Worm (Caenorhabditis elegans): Measurements from ENCODE around the gene Y49F6C.8.

Gene Y49F6C.8

DNA sequence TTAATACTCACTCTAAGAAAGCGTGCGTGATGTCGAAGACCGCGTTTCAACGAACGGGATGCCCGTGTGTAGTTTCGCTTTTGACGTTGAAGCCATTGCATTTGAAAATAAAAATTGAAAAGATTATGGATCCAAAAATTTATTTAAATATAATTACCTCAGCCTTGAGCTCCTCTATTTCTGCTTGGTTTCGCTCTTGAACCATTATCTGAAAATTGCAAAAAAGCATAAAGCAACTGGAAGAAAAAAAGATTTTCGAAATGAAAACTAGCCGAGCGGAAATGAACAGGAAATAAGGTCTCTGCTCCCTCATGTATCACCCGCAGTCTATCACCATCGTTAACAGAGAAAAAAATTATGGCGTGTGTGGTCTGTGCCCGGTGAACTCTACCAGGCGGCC, 2.8 kb downstream of the Y49F6C.8 start, which contains the start of gene Y49F6C.6:
Gene Y49F6C.6 (minus strand): TSS at position 101 of the 400 bp plus-strand sequence.
- no peak for TF ChIP-seq mml-1 (tag; optimal IDR thresholded peaks at IDR 0.05)
- no peak for TF ChIP-seq egl-27 (tag; optimal IDR thresholded peaks at IDR 0.05)
- no peak for TF ChIP-seq jun-1 (tag; optimal IDR thresholded peaks at IDR 0.05)
- TF ChIP-seq ceh-9 (tag; optimal IDR thresholded peaks at IDR 0.05), result no peak
- TF ChIP-seq pha-4 (tag; optimal IDR thresholded peaks at IDR 0.05), result no peak
- TF ChIP-seq fos-1 (tag; optimal IDR thresholded peaks at IDR 0.05), result no peak
- no peak for TF ChIP-seq pqm-1 (tag; optimal IDR thresholded peaks at IDR 0.05)
- TF ChIP-seq elt-3 (tag; optimal IDR thresholded peaks at IDR 0.05), result no peak
- no peak for TF ChIP-seq nhr-25 (tag; optimal IDR thresholded peaks at IDR 0.05)
- no peak for TF ChIP-seq eor-1 (tag; optimal IDR thresholded peaks at IDR 0.05)
- TF ChIP-seq nhr-11 (tag; optimal IDR thresholded peaks at IDR 0.05), result no peak
- TF ChIP-seq ztf-11 (tag; optimal IDR thresholded peaks at IDR 0.05), result no peak
- no peak for TF ChIP-seq ceh-16 (tag; optimal IDR thresholded peaks at IDR 0.05)
- TF ChIP-seq mdl-1 (tag; optimal IDR thresholded peaks at IDR 0.05), result no peak
- no peak for TF ChIP-seq R02D3.7 (tag; optimal IDR thresholded peaks at IDR 0.05)
- TF ChIP-seq nhr-43 (tag; optimal IDR thresholded peaks at IDR 0.05; ENCODE audit: poor library complexity, severe bottlenecking), result no peak
- TF ChIP-seq ama-1 (optimal IDR thresholded peaks at IDR 0.05), result no peak
- TF ChIP-seq nhr-67 (tag; optimal IDR thresholded peaks at IDR 0.05), result no peak

- TF ChIP-seq egl-5 (tag; optimal IDR thresholded peaks at IDR 0.05) (no peak), nhr-28 (tag; optimal IDR thresholded peaks at IDR 0.05) (no peak), zag-1 (tag; optimal IDR thresholded peaks at IDR 0.05) (no peak), mml-1 (tag; optimal IDR thresholded peaks at IDR 0.05) (no peak), elt-3 (tag; optimal IDR thresholded peaks at IDR 0.05) (no peak), fkh-10 (GFP tag; optimal IDR thresholded peaks at IDR 0.05) (no peak), unc-62 (GFP tag; optimal IDR thresholded peaks at IDR 0.05) (no peak), eor-1 (tag; optimal IDR thresholded peaks at IDR 0.05) (no peak), fkh-2 (tag; optimal IDR thresholded peaks at IDR 0.05) (no peak), aly-2 (tag; optimal IDR thresholded peaks at IDR 0.05) (no peak), hmg-11 (tag; optimal IDR thresholded peaks at IDR 0.05) (no peak), fos-1 (tag; optimal IDR thresholded peaks at IDR 0.05) (no peak)
Observed at ce11 chrII:3358834-3359233, 11.1 kb downstream of the Y49F6C.8 start, which contains the start of the genes lido-14 and bath-27. Gene lido-14, plus strand, starts transcription at chrII:3359134. Gene bath-27, plus strand, starts transcription at chrII:3359139.

- TF ChIP-seq ZK546.5 (tag; optimal IDR thresholded peaks at IDR 0.05) (no peak), nhr-28 (tag; optimal IDR thresholded peaks at IDR 0.05) (no peak), pqm-1 (tag; optimal IDR thresholded peaks at IDR 0.05) (no peak), unc-62 (GFP tag; optimal IDR thresholded peaks at IDR 0.05) (no peak), nhr-77 (tag; optimal IDR thresholded peaks at IDR 0.05) (no peak), unc-39 (tag; optimal IDR thresholded peaks at IDR 0.05) (no peak), fkh-10 (GFP tag; optimal IDR thresholded peaks at IDR 0.05) (no peak), hmg-11 (tag; optimal IDR thresholded peaks at IDR 0.05) (no peak), egl-5 (tag; optimal IDR thresholded peaks at IDR 0.05) (no peak), zag-1 (tag; optimal IDR thresholded peaks at IDR 0.05) (no peak), sea-2 (GFP tag; optimal IDR thresholded peaks at IDR 0.05) (no peak), daf-12 (tag; optimal IDR thresholded peaks at IDR 0.05) (no peak), elt-3 (tag; optimal IDR thresholded peaks at IDR 0.05) (no peak), nhr-23 (tag; optimal IDR thresholded peaks at IDR 0.05) (no peak), tbx-2 (tag; optimal IDR thresholded peaks at IDR 0.05) (no peak), ztf-4 (tag; optimal IDR thresholded peaks at IDR 0.05) (no peak), ceh-28 (tag; optimal IDR thresholded peaks at IDR 0.05) (no peak), mml-1 (tag; optimal IDR thresholded peaks at IDR 0.05) (no peak), lsy-12 (tag; optimal IDR thresholded peaks at IDR 0.05) (no peak), nhr-237 (tag; optimal IDR thresholded peaks at IDR 0.05) (no peak)
Observed at ce11 chrII:3349820-3350291, 20.1 kb downstream of the Y49F6C.8 start, which contains the start of gene F14D2.8. Gene F14D2.8, minus strand, starts transcription at chrII:3349870.

- TF ChIP-seq mdl-1 (tag; optimal IDR thresholded peaks at IDR 0.05) (no peak), aly-2 (tag; optimal IDR thresholded peaks at IDR 0.05) (no peak), nhr-28 (tag; optimal IDR thresholded peaks at IDR 0.05) (no peak), ceh-16 (tag; optimal IDR thresholded peaks at IDR 0.05) (no peak), snpc-4 (tag; optimal IDR thresholded peaks at IDR 0.05) (no peak), zag-1 (tag; optimal IDR thresholded peaks at IDR 0.05) (no peak), egl-5 (tag; optimal IDR thresholded peaks at IDR 0.05) (no peak), nfya-1 (tag; optimal IDR thresholded peaks at IDR 0.05; ENCODE audit: insufficient read depth) (no peak), tbx-2 (tag; optimal IDR thresholded peaks at IDR 0.05) (no peak), elt-3 (tag; optimal IDR thresholded peaks at IDR 0.05) (no peak), ztf-4 (tag; optimal IDR thresholded peaks at IDR 0.05) (no peak), R02D3.7 (tag; optimal IDR thresholded peaks at IDR 0.05) (no peak), fkh-2 (tag; optimal IDR thresholded peaks at IDR 0.05) (no peak), eor-1 (tag; optimal IDR thresholded peaks at IDR 0.05) (no peak), nhr-77 (tag; optimal IDR thresholded peaks at IDR 0.05) (no peak), egl-27 (tag; optimal IDR thresholded peaks at IDR 0.05) (no peak), nhr-76 (tag; optimal IDR thresholded peaks at IDR 0.05) (no peak), nhr-43 (tag; optimal IDR thresholded peaks at IDR 0.05; ENCODE audit: poor library complexity, severe bottlenecking) (no peak), unc-39 (tag; optimal IDR thresholded peaks at IDR 0.05) (no peak)
Observed at ce11 chrII:3347940-3348610, 21.8 kb downstream of the Y49F6C.8 start, which contains the start of the genes F14D2.14 and bath-29. Gene F14D2.14, minus strand, starts transcription at chrII:3347990. Gene bath-29, plus strand, starts transcription at chrII:3348560.
